Worm (Caenorhabditis elegans): Measurements from ENCODE around the gene golg-2.

The golg-2 gene

DNA sequence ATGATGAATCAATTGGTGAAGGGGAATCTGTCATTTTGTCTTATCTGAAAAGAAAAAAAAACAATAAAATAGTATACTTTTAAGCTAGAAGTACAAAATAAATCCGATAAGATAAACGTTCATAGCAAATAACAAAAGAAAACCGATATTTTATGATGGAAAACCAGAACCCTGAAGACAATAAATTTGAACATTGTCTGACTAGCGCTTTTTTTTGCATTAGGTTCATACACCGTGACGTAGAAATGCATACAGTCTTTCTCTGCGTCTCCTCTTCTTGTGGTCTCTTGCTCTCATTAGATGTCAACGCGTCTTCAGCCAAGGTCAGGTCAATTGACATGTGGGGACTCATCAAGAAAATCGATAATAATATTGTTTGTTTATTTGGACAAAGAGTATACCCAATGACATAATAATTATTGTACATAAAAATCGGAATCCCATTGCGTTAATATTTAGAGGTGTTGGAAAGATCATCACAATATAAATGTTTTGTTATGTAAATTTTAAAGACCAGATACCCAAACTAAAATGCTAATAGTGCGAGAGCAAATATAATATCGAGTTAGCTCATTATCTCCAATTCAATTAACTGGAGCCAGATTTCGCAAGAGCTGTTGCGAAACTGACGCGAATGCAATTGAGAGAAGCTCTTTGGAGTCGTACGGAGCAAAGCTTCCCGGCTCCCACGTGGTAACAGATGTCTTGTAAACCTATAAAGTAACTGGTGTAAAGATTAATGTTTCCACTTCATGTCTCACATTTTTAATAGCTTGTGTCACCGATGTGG lies 41.4 kb upstream of the golg-2 start, which contains the start of gene dsh-2 (continued):
- TF ChIP-seq saeg-2 (GFP tag; IDR thresholded peaks at IDR 0.05) = no peak
- TF ChIP-seq pha-4 (GFP tag; IDR thresholded peaks at IDR 0.05) = no peak
- peak; percentile 43 for TF ChIP-seq pha-4 (tag; optimal IDR thresholded peaks at IDR 0.05)

ce11 chrII:5071265-5071664 lies 31.4 kb upstream of the golg-2 start, which contains the start of gene C27A2.7:
Gene C27A2.7, minus strand, starts transcription at chrII:5071365.
- TF ChIP-seq F10B5.3 (tag; optimal IDR thresholded peaks at IDR 0.05) (no peak), spr-1 (tag; optimal IDR thresholded peaks at IDR 0.05) (no peak), sdz-12 (GFP tag; optimal IDR thresholded peaks at IDR 0.05) (no peak), aly-2 (tag; optimal IDR thresholded peaks at IDR 0.05) (no peak), saeg-2 (GFP tag; IDR thresholded peaks at IDR 0.05) (no peak), lin-39 (tag; optimal IDR thresholded peaks at IDR 0.05) (no peak), lin-1 (GFP tag; IDR thresholded peaks at IDR 0.05) (no peak)

DNA sequence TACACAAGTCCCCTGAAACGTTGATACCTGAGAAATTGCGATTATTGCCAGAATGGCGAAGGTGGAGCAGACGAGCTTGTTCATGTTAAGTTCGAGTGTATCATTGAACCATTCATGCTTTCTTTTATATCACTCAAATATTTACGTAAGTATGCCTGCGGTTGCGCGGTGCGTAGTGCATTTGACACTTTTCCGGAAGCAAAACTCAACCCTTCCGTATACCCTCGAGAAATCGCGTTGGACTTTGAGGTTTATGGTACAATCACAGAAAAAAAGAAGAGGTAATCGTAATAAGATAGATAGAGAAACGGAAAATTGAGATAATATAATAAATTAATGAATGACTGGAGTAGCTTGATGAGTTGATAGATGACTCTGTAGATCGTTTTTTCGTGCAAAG lies 29.6 kb upstream of the golg-2 start, which contains the start of gene idpb-2:
TSS of gene idpb-2 (minus strand) at position 101 of the 400 bp plus-strand sequence.
- TF ChIP-seq F26F4.8 (GFP tag; conservative IDR thresholded peaks at IDR 0.05) = no peak
- TF ChIP-seq daf-16 (GFP tag; optimal IDR thresholded peaks at IDR 0.05) = no peak
- no peak for TF ChIP-seq daf-16 (tag; optimal IDR thresholded peaks at IDR 0.05)
- TF ChIP-seq aha-1 (tag) = peak; percentile 14
- TF ChIP-seq ceh-44 (GFP tag; IDR thresholded peaks at IDR 0.05) = no peak
- TF ChIP-seq lin-13 (GFP tag; optimal IDR thresholded peaks at IDR 0.05) = no peak
- no peak for TF ChIP-seq dpl-1 (GFP tag; optimal IDR thresholded peaks at IDR 0.05)

ce11 chrII:5067927-5068326 lies 28.0 kb upstream of the golg-2 start, which contains the start of gene C27A2.8:
Gene C27A2.8, minus strand, starts transcription at chrII:5068043.
- TF ChIP-seq attf-4 (tag; optimal IDR thresholded peaks at IDR 0.05) (no peak), dpl-1 (GFP tag; optimal IDR thresholded peaks at IDR 0.05) (no peak), ces-1 (GFP tag; optimal IDR thresholded peaks at IDR 0.05) (no peak), ceh-44 (GFP tag; IDR thresholded peaks at IDR 0.05) (no peak), egl-27 (tag; optimal IDR thresholded peaks at IDR 0.05) (no peak), daf-8 (GFP tag; IDR thresholded peaks at IDR 0.05) (no peak), nhr-10 (tag; optimal IDR thresholded peaks at IDR 0.05) (no peak), nhr-76 (tag; optimal IDR thresholded peaks at IDR 0.05) (no peak), fkh-10 (GFP tag; optimal IDR thresholded peaks at IDR 0.05) (no peak), set-16 (GFP tag; IDR thresholded peaks at IDR 0.05) (no peak), mxl-2 (GFP tag; conservative IDR thresholded peaks at IDR 0.05) (no peak), arid-1 (GFP tag; conservative IDR thresholded peaks at IDR 0.05) (no peak)

ce11 chrII:5066967-5067366 lies 27.1 kb upstream of the golg-2 start:
- TF ChIP-seq tag-97 (GFP tag; IDR thresholded peaks at IDR 0.05) (no peak), spr-3 (GFP tag; optimal IDR thresholded peaks at IDR 0.05) (no peak), ceh-82 (tag; optimal IDR thresholded peaks at IDR 0.05) (no peak)

DNA sequence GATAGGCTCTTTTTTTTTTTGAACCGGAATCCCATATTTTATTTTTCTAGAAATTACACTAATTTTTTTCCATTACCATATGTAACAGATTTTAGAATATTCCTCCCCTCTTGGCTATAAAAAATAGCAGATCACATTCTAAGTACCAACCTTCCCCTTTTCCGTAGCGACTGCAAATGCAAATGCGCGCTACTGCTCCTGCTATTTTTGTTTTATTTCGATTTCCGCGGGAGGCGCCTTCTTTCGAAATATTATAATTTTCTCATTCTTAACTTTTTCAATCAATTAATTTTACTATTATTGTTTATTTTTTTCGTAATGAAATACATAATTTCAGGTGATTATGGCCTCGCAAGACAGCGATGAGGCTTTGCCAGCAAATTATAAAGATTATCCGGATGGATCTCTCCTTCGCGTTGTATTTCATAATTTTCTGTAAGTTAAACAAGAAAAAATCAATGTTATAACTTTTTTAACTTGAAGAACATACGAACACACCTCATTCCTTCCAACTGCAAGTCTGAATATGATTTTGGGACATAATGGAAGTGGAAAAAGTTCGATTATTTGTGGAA lies 22.0 kb upstream of the golg-2 start, which contains the start of gene smc-5:
TSS of gene smc-5 (plus strand) at position 332 of the 575 bp plus-strand sequence.
- TF ChIP-seq R02D3.7 (tag; optimal IDR thresholded peaks at IDR 0.05) (no peak), pha-4 (GFP tag; IDR thresholded peaks at IDR 0.05) (no peak), pha-4 (tag; optimal IDR thresholded peaks at IDR 0.05) (peak; percentile 10), mes-2 (tag; optimal IDR thresholded peaks at IDR 0.05; ENCODE audit: poor library complexity, severe bottlenecking) (peak; percentile 92), hmg-1.1 (GFP tag; IDR thresholded peaks at IDR 0.05) (peak; percentile 47; the same call in 1 of the 2 replicates), daf-8 (GFP tag; IDR thresholded peaks at IDR 0.05) (no peak), rbr-2 (tag; optimal IDR thresholded peaks at IDR 0.05) (peak; percentile 59), skn-1 (tag; optimal IDR thresholded peaks at IDR 0.05) (no peak), snpc-1.2 (GFP tag; IDR thresholded peaks at IDR 0.05) (no peak), nhr-42 (GFP tag; IDR thresholded peaks at IDR 0.05) (no peak), nhr-237 (tag; optimal IDR thresholded peaks at IDR 0.05) (no peak), unc-130 (GFP tag; optimal IDR thresholded peaks at IDR 0.05) (peak; percentile 82), T20F7.1 (GFP tag; optimal IDR thresholded peaks at IDR 0.05) (peak; percentile 14), unc-39 (tag; optimal IDR thresholded peaks at IDR 0.05) (no peak), nhr-77 (tag; optimal IDR thresholded peaks at IDR 0.05) (peak; percentile 83), F10B5.3 (tag; optimal IDR thresholded peaks at IDR 0.05) (no peak), lim-7 (GFP tag; IDR thresholded peaks at IDR 0.05) (no peak), dpl-1 (GFP tag; optimal IDR thresholded peaks at IDR 0.05) (peak; percentile 84)

All from whole organism, L4 larva.